Worm (Caenorhabditis elegans) whole organism, L1 larva: Measurements from ENCODE around the gene B0034.1.

Experiments used
- efl-1 ChIP-seq, 4 experiments: fragments of 150-350 bp; optimal IDR thresholded peaks in 3 of 4; peaks in 1 of 4; 1 replicate in 1 of 4; 2 replicates in 3 of 4; lab custom pipeline; 2014; ENCODE audit warnings: missing biosample characterization in 2 of 4, missing genetic modification characterization in 2 of 4, missing genetic modification reagents in 2 of 4
- efl-3 ChIP-seq: fragments of 200-800 bp; sonication (Bioruptor generic); optimal IDR thresholded peaks from 2 replicates; lab custom pipeline; 2018; ENCODE audit warnings: mild to moderate bottlenecking, missing genetic modification characterization, missing compliant biosample characterization
- egl-27 ChIP-seq, 2 experiments: fragments of 150-350 bp in 1 of 2; sonication (generic microtip); optimal IDR thresholded peaks; 3 replicates each; lab custom pipeline; 2017 to 2018; ENCODE audit warnings: missing biosample characterization in 2 of 2, missing genetic modification characterization in 2 of 2, missing genetic modification reagents in 2 of 2
- jun-1 ChIP-seq: fragments of 150-350 bp; optimal IDR thresholded peaks from 2 replicates; lab custom pipeline; 2014; ENCODE audit warnings: missing biosample characterization, missing genetic modification reagents, missing genetic modification characterization
- mep-1 ChIP-seq: fragments of 150-350 bp; optimal IDR thresholded peaks from 2 replicates; lab custom pipeline; 2014; ENCODE audit warnings: missing biosample characterization, missing genetic modification characterization
- nhr-11 ChIP-seq: fragments of 150-350 bp; optimal IDR thresholded peaks from 2 replicates; lab custom pipeline; 2014; ENCODE audit warnings: missing biosample characterization, missing genetic modification characterization
- pax-3 ChIP-seq: fragments of 200-800 bp; sonication (Bioruptor generic); optimal IDR thresholded peaks from 2 replicates; lab custom pipeline; 2018; ENCODE audit warnings: mild to moderate bottlenecking, missing genetic modification characterization, moderate library complexity, missing compliant biosample characterization
- snpc-4 ChIP-seq: fragments of 150-350 bp; optimal IDR thresholded peaks from 2 replicates; lab custom pipeline; 2014; ENCODE audit warnings: missing biosample characterization, missing genetic modification characterization
- tbx-2 ChIP-seq: sonication (generic microtip); optimal IDR thresholded peaks from 2 replicates; lab custom pipeline; 2016; ENCODE audit warnings: missing genetic modification characterization, missing compliant biosample characterization
- unc-130 ChIP-seq: fragments of 150-350 bp; optimal IDR thresholded peaks from 2 replicates; lab custom pipeline; 2017; ENCODE audit warnings: missing biosample characterization, missing genetic modification characterization, inconsistent platforms
- unc-30 ChIP-seq: sonication (generic microtip); optimal IDR thresholded peaks from 2 replicates; lab custom pipeline; 2017; ENCODE audit warnings: missing biosample characterization, missing genetic modification characterization
- unc-62 ChIP-seq: fragments of 150-350 bp; optimal IDR thresholded peaks from 2 replicates; lab custom pipeline; 2014; ENCODE audit warnings: missing biosample characterization, missing genetic modification reagents, missing genetic modification characterization
- ztf-11 ChIP-seq, 2 experiments: sonication (generic microtip); optimal IDR thresholded peaks; 2 replicates each; lab custom pipeline; 2016 to 2017; ENCODE audit warnings: missing genetic modification characterization in 2 of 2, missing biosample characterization in 1 of 2, missing compliant biosample characterization in 1 of 2

DNA sequence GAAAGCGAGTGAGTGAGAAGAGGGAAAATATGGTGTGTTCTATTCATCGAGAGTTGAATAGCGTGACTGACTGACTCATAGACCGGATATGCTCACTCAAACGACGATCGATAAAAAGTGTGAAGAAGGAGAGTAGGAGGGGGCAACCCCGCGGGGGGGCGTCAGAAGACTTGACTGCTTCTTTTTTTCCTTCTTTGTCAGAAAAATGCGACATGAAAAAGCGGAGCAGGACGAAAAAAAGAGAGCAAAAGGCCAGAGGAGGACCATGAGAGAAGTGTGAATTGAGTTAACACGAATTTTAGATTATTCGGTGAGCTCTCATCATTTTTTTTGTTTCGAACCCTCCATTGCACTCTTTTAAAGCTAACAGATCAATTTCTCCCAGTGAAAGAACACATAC, 5.8 kb upstream of the B0034.1 start:
- TF ChIP-seq efl-3 (GFP tag; lab: Kevin White, UChicago) (no peak), nhr-11 (no peak), egl-27 (tag; optimal IDR thresholded peaks at IDR 0.05; lab: Kevin White, UChicago) (no peak), snpc-4 (tag; lab: Kevin White, UChicago) (no peak), mep-1 (tag; lab: Kevin White, UChicago) (no peak), ztf-11 (tag; optimal IDR thresholded peaks at IDR 0.05; lab: Kevin White, UChicago) (no peak), unc-62 (GFP tag; lab: Kevin White, UChicago) (no peak), jun-1 (tag; lab: Kevin White, UChicago) (no peak), unc-30 (tag; lab: Kevin White, UChicago) (no peak), unc-130 (tag; lab: Kevin White, UChicago) (no peak), pax-3 (no peak), tbx-2 (tag; lab: Kevin White, UChicago) (no peak), efl-1 (optimal IDR thresholded peaks at IDR 0.05; lab: Kevin White, UChicago) (no peak), efl-1 (GFP tag; optimal IDR thresholded peaks at IDR 0.05 in 1 of 2; lab: Kevin White, UChicago) (no peak)
